Worm (Caenorhabditis elegans) whole organism, early embryonic: ENCODE results near the gene K02F3.9.

ENCODE experiments used
- B0310.2 ChIP-seq: sonication (generic microtip); optimal IDR thresholded peaks from 2 replicates; lab custom pipeline; 2016; ENCODE audit warnings: mild to moderate bottlenecking, missing genetic modification characterization, missing compliant biosample characterization
- F13C5.2 ChIP-seq: sonication (generic microtip); optimal IDR thresholded peaks from 2 replicates; lab custom pipeline; 2017; ENCODE audit warnings: mild to moderate bottlenecking, missing genetic modification characterization, inconsistent platforms, missing compliant biosample characterization
- aly-1 ChIP-seq: sonication (generic microtip); optimal IDR thresholded peaks from 2 replicates; lab custom pipeline; 2016; ENCODE audit warnings: missing genetic modification characterization, missing compliant biosample characterization
- ama-1 ChIP-seq: fragments of 150-350 bp; optimal IDR thresholded peaks from 2 replicates; lab custom pipeline; 2014
- ceh-13 ChIP-seq: fragments of 200-800 bp; sonication (Bioruptor generic); optimal IDR thresholded peaks from 2 replicates; lab custom pipeline; 2018; ENCODE audit warnings: mild to moderate bottlenecking, missing genetic modification characterization, missing compliant biosample characterization
- hmbx-1 ChIP-seq: sonication (generic microtip); optimal IDR thresholded peaks from 2 replicates; lab custom pipeline; 2016; ENCODE audit warnings: mild to moderate bottlenecking, missing genetic modification characterization, missing compliant biosample characterization
- hnd-1 ChIP-seq: sonication (generic microtip); optimal IDR thresholded peaks from 2 replicates; lab custom pipeline; 2016; ENCODE audit warnings: missing genetic modification characterization, missing compliant biosample characterization
- tra-4 ChIP-seq: sonication (generic microtip); optimal IDR thresholded peaks from 2 replicates; lab custom pipeline; 2017; ENCODE audit warnings: missing genetic modification characterization, missing compliant biosample characterization

DNA sequence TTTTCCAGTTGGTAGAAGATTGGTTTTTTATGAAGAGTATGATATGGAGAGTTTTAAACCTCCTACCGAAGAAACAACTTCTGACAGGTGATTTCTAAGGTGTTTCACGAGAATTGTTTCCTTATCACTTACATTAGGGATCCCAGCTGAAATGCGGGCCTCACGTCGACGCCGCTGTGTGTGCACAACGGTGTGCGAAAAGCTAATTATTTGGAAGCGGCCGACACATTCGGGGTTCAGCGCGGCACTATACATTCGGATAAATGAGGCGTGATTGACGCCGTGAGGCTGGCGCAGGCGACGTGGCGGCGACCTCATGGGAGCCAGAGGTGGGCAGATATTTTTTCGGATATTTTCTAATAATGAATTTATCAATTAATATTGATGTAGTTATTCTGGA is 21.9 kb downstream of the K02F3.9 start:
- TF ChIP-seq ama-1 (no peak), hmbx-1 (no peak), hnd-1 (no peak), F13C5.2 (tag; lab: Kevin White, UChicago) (no peak), B0310.2 (tag; lab: Kevin White, UChicago) (no peak), ceh-13 (GFP tag; lab: Kevin White, UChicago) (no peak), tra-4 (tag; lab: Kevin White, UChicago) (no peak), aly-1 (tag; lab: Kevin White, UChicago) (no peak)
